Worm (Caenorhabditis elegans) whole organism, young adult: Measurements from ENCODE around the gene T14G11.1.
A peak's percentile ranks its signal among the peaks of the same experiment; 100 is the strongest.

Source experiments
- B0035.1 ChIP-seq: sonication (generic microtip); optimal IDR thresholded peaks from 2 replicates; lab custom pipeline; 2016; ENCODE audit warnings: missing genetic modification characterization, mild to moderate bottlenecking, missing compliant biosample characterization, missing genotype, missing genetic modification reagents
- D2030.7 ChIP-seq: fragments of 200-800 bp; sonication (Bioruptor generic); IDR thresholded peaks from 2 replicates; pipeline ENCODE4 v1.3.6; 2022; ENCODE audit warnings: missing genetic modification reagents, missing genetic modification characterization, missing compliant biosample characterization
- F23B12.7 ChIP-seq: sonication (generic microtip); optimal IDR thresholded peaks from 2 replicates; lab custom pipeline; 2017; ENCODE audit warnings: missing genetic modification characterization, mild to moderate bottlenecking, missing compliant biosample characterization, antibody characterized with exemption, moderate library complexity; ENCODE audit not compliant: insufficient read depth
- F39B2.1 ChIP-seq: fragments of 200-800 bp; sonication (Bioruptor generic); IDR thresholded peaks from 2 replicates; pipeline ENCODE4 v1.3.6; 2022; ENCODE audit warnings: missing genetic modification reagents, missing genetic modification characterization, missing compliant biosample characterization
- F52B5.7 ChIP-seq: sonication (generic microtip); optimal IDR thresholded peaks from 2 replicates; lab custom pipeline; 2016; ENCODE audit warnings: mild to moderate bottlenecking, missing genetic modification characterization, missing compliant biosample characterization
- K12H6.12 ChIP-seq: fragments of 200-800 bp; sonication (Bioruptor generic); optimal IDR thresholded peaks from 2 replicates; lab custom pipeline; 2018; ENCODE audit warnings: mild to moderate bottlenecking, missing genetic modification characterization, missing compliant biosample characterization
- Y56A3A.18 ChIP-seq: fragments of 200-800 bp; sonication (Bioruptor generic); IDR thresholded peaks from 2 replicates; pipeline ENCODE4 v1.3.6; 2022; ENCODE audit warnings: missing genetic modification reagents, missing genetic modification characterization, missing compliant biosample characterization
- Y67H2A.10 ChIP-seq: fragments of 200-800 bp; sonication (Bioruptor generic); conservative IDR thresholded peaks from 2 replicates; pipeline ENCODE4 v1.3.6; 2022; ENCODE audit warnings: missing genetic modification reagents, missing genetic modification characterization, missing compliant biosample characterization
- Y79H2A.3 ChIP-seq: fragments of 200-800 bp; sonication (Bioruptor generic); conservative IDR thresholded peaks from 2 replicates; pipeline ENCODE4 v1.3.6; 2022; ENCODE audit warnings: missing genetic modification reagents, missing genetic modification characterization, missing compliant biosample characterization
- akir-1 ChIP-seq: fragments of 200-800 bp; sonication (Bioruptor generic); optimal IDR thresholded peaks from 2 replicates; lab custom pipeline; 2018; ENCODE audit warnings: mild to moderate bottlenecking, missing genetic modification characterization, moderate library complexity, missing compliant biosample characterization
- aptf-3 ChIP-seq: fragments of 200-800 bp; sonication (Bioruptor generic); IDR thresholded peaks from 2 replicates; pipeline ENCODE4 v1.3.6; 2022; ENCODE audit warnings: missing genetic modification characterization, missing compliant biosample characterization
- athp-1 ChIP-seq: sonication (generic microtip); optimal IDR thresholded peaks from 2 replicates; lab custom pipeline; 2017; ENCODE audit warnings: mild to moderate bottlenecking, missing genetic modification characterization, missing compliant biosample characterization
- attf-5 ChIP-seq: fragments of 200-800 bp; sonication (Bioruptor generic); optimal IDR thresholded peaks from 2 replicates; lab custom pipeline; 2018; ENCODE audit warnings: mild to moderate bottlenecking, missing genetic modification characterization, missing compliant biosample characterization
- cebp-1 ChIP-seq, 2 experiments: fragments of 200-800 bp in 1 of 2; sonication (Bioruptor generic) in 1 of 2; sonication (generic microtip) in 1 of 2; IDR thresholded peaks in 1 of 2; optimal IDR thresholded peaks in 1 of 2; 2 replicates each; pipeline versions ENCODE4 v1.3.6 to Lab custom; 2017 to 2022; ENCODE audit warnings: missing compliant biosample characterization in 2 of 2, missing genetic modification characterization in 2 of 2, mild to moderate bottlenecking in 1 of 2, missing genetic modification reagents in 1 of 2, moderate library complexity in 1 of 2
- cebp-2 ChIP-seq: fragments of 200-800 bp; sonication (Bioruptor generic); IDR thresholded peaks from 2 replicates; pipeline ENCODE4 v1.3.6; 2022; ENCODE audit warnings: missing genetic modification characterization, missing compliant biosample characterization
- ceh-58 ChIP-seq: fragments of 200-800 bp; sonication (Bioruptor generic); IDR thresholded peaks from 2 replicates; pipeline ENCODE4 v1.3.6; 2022; ENCODE audit warnings: missing genetic modification characterization, missing compliant biosample characterization
- ceh-79 ChIP-seq: sonication (generic microtip); optimal IDR thresholded peaks from 2 replicates; lab custom pipeline; 2017; ENCODE audit warnings: mild to moderate bottlenecking, missing genetic modification characterization, missing compliant biosample characterization
- chd-7 ChIP-seq: sonication (generic microtip); optimal IDR thresholded peaks from 2 replicates; lab custom pipeline; 2016; ENCODE audit warnings: mild to moderate bottlenecking, missing genetic modification characterization, moderate library complexity, missing compliant biosample characterization
- die-1 ChIP-seq: sonication (generic microtip); optimal IDR thresholded peaks from 2 replicates; lab custom pipeline; 2016; ENCODE audit warnings: missing genotype, mild to moderate bottlenecking, missing genetic modification characterization, missing compliant biosample characterization
- efl-1 ChIP-seq: fragments of 150-350 bp; optimal IDR thresholded peaks from 2 replicates; lab custom pipeline; 2014; ENCODE audit warnings: missing biosample characterization, missing genetic modification reagents, missing genetic modification characterization
- egl-44 ChIP-seq: fragments of 200-800 bp; sonication (Bioruptor generic); IDR thresholded peaks from 2 replicates; pipeline ENCODE4 v1.3.6; 2022; ENCODE audit warnings: missing genetic modification reagents, missing genetic modification characterization, missing compliant biosample characterization
- hmg-1.2 ChIP-seq: fragments of 200-800 bp; sonication (Bioruptor generic); IDR thresholded peaks from 2 replicates; pipeline ENCODE4 v1.3.6; 2022; ENCODE audit warnings: missing genetic modification reagents, missing genetic modification characterization, missing compliant biosample characterization
- let-526 ChIP-seq: fragments of 200-800 bp; sonication (Bioruptor generic); IDR thresholded peaks from 2 replicates; pipeline ENCODE4 v1.3.6; 2022; ENCODE audit warnings: missing genetic modification reagents, missing genetic modification characterization, missing compliant biosample characterization
- let-607 ChIP-seq, 2 experiments: fragments of 200-800 bp in 1 of 2; sonication (Bioruptor generic) in 1 of 2; sonication (generic microtip) in 1 of 2; optimal IDR thresholded peaks; 2 replicates each; lab custom pipeline; 2016 to 2018; ENCODE audit warnings: mild to moderate bottlenecking in 2 of 2, missing compliant biosample characterization in 2 of 2, missing genetic modification characterization in 2 of 2, moderate library complexity in 2 of 2, missing genotype in 1 of 2
- lin-40 ChIP-seq: sonication (generic microtip); optimal IDR thresholded peaks from 2 replicates; lab custom pipeline; 2016; ENCODE audit warnings: missing genetic modification characterization, mild to moderate bottlenecking, missing compliant biosample characterization, missing genotype, missing genetic modification reagents
- lin-54 ChIP-seq: fragments of 200-800 bp; sonication (Bioruptor generic); optimal IDR thresholded peaks from 2 replicates; lab custom pipeline; 2018; ENCODE audit warnings: mild to moderate bottlenecking, missing genetic modification characterization, missing compliant biosample characterization
- lsl-1 ChIP-seq: fragments of 200-800 bp; sonication (Bioruptor generic); optimal IDR thresholded peaks from 2 replicates; lab custom pipeline; 2018; ENCODE audit warnings: mild to moderate bottlenecking, missing genetic modification characterization, moderate library complexity, missing compliant biosample characterization
- lsy-27 ChIP-seq: sonication (generic microtip); optimal IDR thresholded peaks from 2 replicates; lab custom pipeline; 2017; ENCODE audit warnings: missing genetic modification characterization, mild to moderate bottlenecking, missing compliant biosample characterization, antibody characterized with exemption, missing genotype, borderline replicate concordance; ENCODE audit not compliant: insufficient read depth
- madf-3 ChIP-seq: fragments of 200-800 bp; sonication (Bioruptor generic); IDR thresholded peaks from 2 replicates; pipeline ENCODE4 v1.3.6; 2022; ENCODE audit warnings: missing genetic modification reagents, missing genetic modification characterization, missing compliant biosample characterization
- madf-6 ChIP-seq: fragments of 200-800 bp; sonication (Bioruptor generic); IDR thresholded peaks from 2 replicates; pipeline ENCODE4 v1.3.6; 2022; ENCODE audit warnings: missing genetic modification reagents, missing genetic modification characterization, missing compliant biosample characterization
- madf-8 ChIP-seq: fragments of 200-800 bp; sonication (Bioruptor generic); conservative IDR thresholded peaks from 2 replicates; pipeline ENCODE4 v1.3.6; 2022; ENCODE audit warnings: missing genetic modification reagents, missing genetic modification characterization, missing compliant biosample characterization
- mcd-1 ChIP-seq: fragments of 200-800 bp; sonication (Bioruptor generic); IDR thresholded peaks from 2 replicates; pipeline ENCODE4 v1.3.6; 2022; ENCODE audit warnings: missing genetic modification reagents, missing genetic modification characterization, missing compliant biosample characterization
- nfyb-1 ChIP-seq: fragments of 200-800 bp; sonication (Bioruptor generic); IDR thresholded peaks from 2 replicates; pipeline ENCODE4 v1.3.6; 2022; ENCODE audit warnings: missing genetic modification reagents, missing genetic modification characterization, missing compliant biosample characterization
- nhr-120 ChIP-seq: fragments of 200-800 bp; sonication (Bioruptor generic); IDR thresholded peaks from 2 replicates; pipeline ENCODE4 v1.3.6; 2022; ENCODE audit warnings: missing genetic modification characterization, missing compliant biosample characterization
- nhr-179 ChIP-seq: sonication (generic microtip); optimal IDR thresholded peaks from 2 replicates; lab custom pipeline; 2016; ENCODE audit warnings: mild to moderate bottlenecking, missing genetic modification characterization, missing compliant biosample characterization
- nhr-80 ChIP-seq: sonication (generic microtip); optimal IDR thresholded peaks from 2 replicates; lab custom pipeline; 2016; ENCODE audit warnings: missing genetic modification characterization, missing compliant biosample characterization
- rcor-1 ChIP-seq: fragments of 200-800 bp; sonication (Bioruptor generic); IDR thresholded peaks from 2 replicates; pipeline ENCODE4 v1.3.6; 2022; ENCODE audit warnings: missing genetic modification reagents, missing genetic modification characterization, missing compliant biosample characterization
- rec-8 ChIP-seq, 2 experiments: sonication (generic microtip); optimal IDR thresholded peaks; 2 replicates each; lab custom pipeline; 2016; ENCODE audit warnings: mild to moderate bottlenecking in 2 of 2, missing genetic modification characterization in 2 of 2, missing genetic modification reagents in 2 of 2, missing genotype in 2 of 2, missing biosample characterization in 1 of 2, missing compliant biosample characterization in 1 of 2, moderate library complexity in 1 of 2
- rpc-1 ChIP-seq, 2 experiments: fragments of 150-350 bp in 1 of 2; sonication (generic microtip) in 1 of 2; optimal IDR thresholded peaks; 2 replicates each; lab custom pipeline; 2014 to 2018; ENCODE audit warnings: missing biosample characterization in 1 of 2, missing genetic modification characterization in 1 of 2, missing genetic modification reagents in 1 of 2, missing genotype in 1 of 2
- snpc-4 ChIP-seq, 5 experiments: fragments of 150-350 bp in 1 of 5; sonication (generic microtip) in 4 of 5; optimal IDR thresholded peaks; 2 replicates each; lab custom pipeline; 2014 to 2018; ENCODE audit warnings: missing genetic modification characterization in 5 of 5, missing biosample characterization in 3 of 5, antibody characterized with exemption in 2 of 5, mild to moderate bottlenecking in 2 of 5, missing compliant biosample characterization in 2 of 5, missing genotype in 2 of 5, moderate library complexity in 2 of 5, missing genetic modification reagents in 1 of 5
- somi-1 ChIP-seq: fragments of 200-800 bp; sonication (Bioruptor generic); optimal IDR thresholded peaks from 2 replicates; lab custom pipeline; 2018; ENCODE audit warnings: mild to moderate bottlenecking, missing genetic modification characterization, missing compliant biosample characterization
- sptf-2 ChIP-seq: fragments of 200-800 bp; sonication (Bioruptor generic); optimal IDR thresholded peaks from 2 replicates; lab custom pipeline; 2018; ENCODE audit warnings: mild to moderate bottlenecking, missing genetic modification characterization, missing compliant biosample characterization
- unc-130 ChIP-seq: sonication (generic microtip); optimal IDR thresholded peaks from 2 replicates; lab custom pipeline; 2016; ENCODE audit warnings: missing genetic modification reagents, missing genetic modification characterization, missing compliant biosample characterization
- unc-62 ChIP-seq: fragments of 150-350 bp; optimal IDR thresholded peaks from 2 replicates; lab custom pipeline; 2014; ENCODE audit warnings: missing biosample characterization, missing genetic modification reagents, missing genetic modification characterization
- zim-3 ChIP-seq: sonication (generic microtip); optimal IDR thresholded peaks from 2 replicates; lab custom pipeline; 2017; ENCODE audit warnings: mild to moderate bottlenecking, missing genetic modification characterization, moderate library complexity, missing compliant biosample characterization
- ztf-25 ChIP-seq: fragments of 200-800 bp; sonication (Bioruptor generic); IDR thresholded peaks from 2 replicates; pipeline ENCODE4 v1.3.6; 2022; ENCODE audit warnings: missing genetic modification reagents, missing genetic modification characterization, missing compliant biosample characterization
- ztf-6 ChIP-seq: fragments of 200-800 bp; sonication (Bioruptor generic); IDR thresholded peaks from 2 replicates; pipeline ENCODE4 v1.3.6; 2022; ENCODE audit warnings: missing genetic modification reagents, missing genetic modification characterization, missing compliant biosample characterization

The T14G11.1 gene

ce11 chrX:2687174-2687573, 1.6 kb upstream of the T14G11.1 start, which contains the start of gene immt-1 (continued):
- TF ChIP-seq cebp-1 (GFP tag; IDR thresholded peaks at IDR 0.05; lab: Robert Waterston, UW) (no peak), cebp-1 (tag; optimal IDR thresholded peaks at IDR 0.05; lab: Kevin White, UChicago) (peak; percentile 67), aptf-3 (GFP tag; lab: Robert Waterston, UW) (no peak), sptf-2 (GFP tag; lab: Kevin White, UChicago) (no peak), mcd-1 (no peak), F23B12.7 (tag; lab: Kevin White, UChicago) (no peak), akir-1 (GFP tag; lab: Kevin White, UChicago) (no peak), cebp-2 (GFP tag; lab: Robert Waterston, UW) (no peak), ceh-79 (tag; lab: Kevin White, UChicago) (no peak), ceh-58 (no peak), chd-7 (no peak), egl-44 (GFP tag; lab: Robert Waterston, UW) (no peak), lin-40 (peak; percentile 61), K12H6.12 (tag; lab: Kevin White, UChicago) (peak; percentile 62), efl-1 (GFP tag; lab: Kevin White, UChicago) (no peak), somi-1 (GFP tag; lab: Kevin White, UChicago) (no peak), Y67H2A.10 (GFP tag; lab: Robert Waterston, UW) (no peak), attf-5 (GFP tag; lab: Kevin White, UChicago) (peak; percentile 79), F52B5.7 (tag; lab: Kevin White, UChicago) (no peak), D2030.7 (GFP tag; lab: Robert Waterston, UW) (no peak), Y56A3A.18 (GFP tag; lab: Robert Waterston, UW) (no peak), rcor-1 (GFP tag; lab: Robert Waterston, UW) (peak; percentile 40; the same call in 1 of the 2 replicates), hmg-1.2 (GFP tag; lab: Robert Waterston, UW) (peak; percentile 39; the same call in 1 of the 2 replicates), F39B2.1 (GFP tag; lab: Robert Waterston, UW) (no peak), athp-1 (no peak), nhr-120 (GFP tag; lab: Robert Waterston, UW) (no peak), madf-3 (GFP tag; lab: Robert Waterston, UW) (no peak), unc-62 (GFP tag; lab: Kevin White, UChicago) (no peak), nhr-179 (tag; lab: Kevin White, UChicago) (no peak), B0035.1 (tag; lab: Kevin White, UChicago) (no peak), lsl-1 (GFP tag; lab: Kevin White, UChicago) (no peak), snpc-4 (GFP tag; optimal IDR thresholded peaks at IDR 0.05; lab: Kevin White, UChicago) (peak; percentile 58), snpc-4 (tag; optimal IDR thresholded peaks at IDR 0.05; lab: Kevin White, UChicago) (peak in 2 of 4 experiments; percentile 36 to 47), Y79H2A.3 (GFP tag; lab: Robert Waterston, UW) (no peak), let-526 (GFP tag; lab: Robert Waterston, UW) (no peak), die-1 (tag; lab: Kevin White, UChicago) (no peak), madf-6 (GFP tag; lab: Robert Waterston, UW) (no peak), lin-54 (GFP tag; lab: Kevin White, UChicago) (peak; percentile 31), madf-8 (GFP tag; lab: Robert Waterston, UW) (no peak), nhr-80 (tag; lab: Kevin White, UChicago) (peak; percentile 93), let-607 (tag; optimal IDR thresholded peaks at IDR 0.05; lab: Kevin White, UChicago) (peak in 1 of 2 experiments; percentile 31), lsy-27 (tag; lab: Kevin White, UChicago) (no peak), nfyb-1 (GFP tag; lab: Robert Waterston, UW) (0 out of 2 replicates have a peak, but pooled peaks have one; percentile 21), rpc-1 (optimal IDR thresholded peaks at IDR 0.05; lab: Kevin White, UChicago) (no peak), rpc-1 (tag; optimal IDR thresholded peaks at IDR 0.05; lab: Kevin White, UChicago) (no peak), unc-130 (GFP tag; lab: Kevin White, UChicago) (no peak), ztf-25 (GFP tag; lab: Robert Waterston, UW) (no peak), ztf-6 (no peak), zim-3 (tag; lab: Kevin White, UChicago) (no peak), rec-8 (tag; optimal IDR thresholded peaks at IDR 0.05; lab: Kevin White, UChicago) (no peak)
